Worm (Caenorhabditis elegans) whole organism, dauer: ENCODE data around the gene Y75B8A.18.
"Not testable (repeated sequence)": the region's sequence is repeated elsewhere in the genome, so short reads cannot be mapped to it uniquely, and the experiment has no call there.

Experiments
- unc-62 ChIP-seq: sonication (generic microtip); optimal IDR thresholded peaks from 2 replicates; lab custom pipeline; 2017; ENCODE audit warnings: missing biosample characterization, missing genetic modification reagents, missing genetic modification characterization

Gene Y75B8A.18

ce11 chrIII:12178121-12178520 lies 47.9 kb downstream of the Y75B8A.18 start:
- TF ChIP-seq unc-62 (GFP tag; lab: Kevin White, UChicago), result no peak

ce11 chrIII:12177145-12177544 lies 48.9 kb downstream of the Y75B8A.18 start, which contains the start of gene gly-11:
Gene gly-11 (minus strand): TSS chrIII:12177245.
- TF ChIP-seq unc-62 (GFP tag; lab: Kevin White, UChicago), result not testable (repeated sequence)
